Fruit fly (Drosophila melanogaster) whole organism, embryonic: ENCODE measurements around the gene CG45002.

Source experiments
- Abd-B ChIP-seq: fragments of 200-800 bp; sonication (Bioruptor generic); optimal IDR thresholded peaks from 2 replicates; lab custom pipeline; 2018; ENCODE audit warnings: missing biosample characterization, mild to moderate bottlenecking, missing genetic modification characterization, moderate library complexity
- Atf-2 ChIP-seq: fragments of 200-800 bp; sonication (Bioruptor generic); optimal IDR thresholded peaks from 2 replicates; lab custom pipeline; 2016; ENCODE audit warnings: missing biosample characterization, missing genetic modification characterization
- Atf6 ChIP-seq: fragments of 200-800 bp; sonication (Bioruptor generic); IDR thresholded peaks from 2 replicates; pipeline ENCODE4 v1.3.6; 2022; ENCODE audit warnings: missing biosample characterization, missing genetic modification characterization
- B-H1 ChIP-seq: fragments of 200-800 bp; sonication (Bioruptor generic); IDR thresholded peaks from 3 replicates; pipeline ENCODE4 v1.3.6; 2022; ENCODE audit warnings: missing biosample characterization, missing genetic modification characterization
- CG10366 ChIP-seq: fragments of 200-800 bp; sonication (Bioruptor generic); IDR thresholded peaks from 2 replicates; pipeline ENCODE4 v1.3.6; 2022; ENCODE audit warnings: missing biosample characterization, missing genetic modification characterization
- CG10462 ChIP-seq: fragments of 200-800 bp; sonication (Bioruptor generic); optimal IDR thresholded peaks from 2 replicates; lab custom pipeline; 2016; ENCODE audit warnings: missing biosample characterization, missing genetic modification characterization
- CG10654 ChIP-seq: fragments of 200-800 bp; sonication (Bioruptor generic); optimal IDR thresholded peaks from 2 replicates; lab custom pipeline; 2016; ENCODE audit warnings: missing biosample characterization, missing genetic modification characterization
- CG13424 ChIP-seq: fragments of 200-800 bp; sonication (Bioruptor generic); optimal IDR thresholded peaks from 2 replicates; lab custom pipeline; 2019; ENCODE audit warnings: missing biosample characterization, mild to moderate bottlenecking, missing genetic modification characterization, moderate library complexity
- CG13624 ChIP-seq: fragments of 200-800 bp; sonication (Bioruptor generic); optimal IDR thresholded peaks from 2 replicates; lab custom pipeline; 2016; ENCODE audit warnings: missing biosample characterization, missing genetic modification characterization
- CG14441 ChIP-seq: fragments of 200-800 bp; sonication (Bioruptor generic); IDR thresholded peaks from 2 replicates; pipeline ENCODE4 v1.3.6; 2022; ENCODE audit warnings: missing biosample characterization, missing genetic modification characterization
- CG14667 ChIP-seq: fragments of 200-800 bp; sonication (Bioruptor generic); IDR thresholded peaks from 2 replicates; pipeline ENCODE4 v1.3.6; 2022; ENCODE audit warnings: missing biosample characterization, missing genetic modification characterization
- CG15011 ChIP-seq: fragments of 200-800 bp; sonication (Bioruptor generic); optimal IDR thresholded peaks from 3 replicates; lab custom pipeline; 2018; ENCODE audit warnings: missing biosample characterization, mild to moderate bottlenecking, missing genetic modification characterization
- CG17612 ChIP-seq: fragments of 200-800 bp; sonication (Bioruptor generic); IDR thresholded peaks from 2 replicates; pipeline ENCODE4 v1.3.6; 2022; ENCODE audit warnings: missing biosample characterization, missing genetic modification characterization
- CG3163 ChIP-seq: fragments of 200-800 bp; sonication (Bioruptor generic); optimal IDR thresholded peaks from 3 replicates; lab custom pipeline; 2016; ENCODE audit warnings: missing biosample characterization, missing genetic modification characterization
- CG32532 ChIP-seq: fragments of 200-800 bp; sonication (Bioruptor generic); IDR thresholded peaks from 2 replicates; pipeline ENCODE4 v1.3.6; 2022; ENCODE audit warnings: missing biosample characterization, missing genetic modification characterization
- CG43689 ChIP-seq: fragments of 200-800 bp; sonication (Bioruptor generic); IDR thresholded peaks from 2 replicates; pipeline ENCODE4 v1.3.6; 2022; ENCODE audit warnings: missing biosample characterization, missing genetic modification characterization
- CG5245 ChIP-seq: fragments of 200-800 bp; sonication (Bioruptor generic); optimal IDR thresholded peaks from 3 replicates; lab custom pipeline; 2016; ENCODE audit warnings: missing biosample characterization, missing genetic modification characterization
- CG6272 ChIP-seq: fragments of 200-800 bp; sonication (Bioruptor generic); IDR thresholded peaks from 2 replicates; pipeline ENCODE4 v1.3.6; 2022; ENCODE audit warnings: missing biosample characterization, missing genetic modification characterization
- CG6765 ChIP-seq: fragments of 200-800 bp; sonication (Bioruptor generic); optimal IDR thresholded peaks from 3 replicates; lab custom pipeline; 2017; ENCODE audit warnings: missing biosample characterization, mild to moderate bottlenecking, missing genetic modification characterization
- CG7556 ChIP-seq: fragments of 200-800 bp; sonication (Bioruptor generic); optimal IDR thresholded peaks from 2 replicates; lab custom pipeline; 2017; ENCODE audit warnings: missing biosample characterization, mild to moderate bottlenecking, missing genetic modification characterization
- CG8089 ChIP-seq: fragments of 200-800 bp; sonication (Bioruptor generic); optimal IDR thresholded peaks from 3 replicates; lab custom pipeline; 2016; ENCODE audit warnings: missing biosample characterization, missing genetic modification characterization
- CG8924 ChIP-seq: fragments of 200-800 bp; optimal IDR thresholded peaks from 3 replicates; lab custom pipeline; 2019; ENCODE audit warnings: missing biosample characterization, mild to moderate bottlenecking, missing genetic modification characterization, moderate library complexity
- CTCF ChIP-seq: fragments of 200-800 bp; sonication (Bioruptor generic); optimal IDR thresholded peaks from 2 replicates; lab custom pipeline; 2017; ENCODE audit warnings: missing biosample characterization, mild to moderate bottlenecking, missing genetic modification characterization, moderate library complexity
- Dad ChIP-seq: fragments of 200-800 bp; sonication (Bioruptor generic); optimal IDR thresholded peaks from 3 replicates; lab custom pipeline; 2016; ENCODE audit warnings: missing biosample characterization, missing genetic modification characterization
- Eip74EF ChIP-seq, 2 experiments: fragments of 200-800 bp in 1 of 2; fragments of >200 bp in 1 of 2; sonication (Bioruptor generic) in 1 of 2; optimal IDR thresholded peaks; 2 replicates each; lab custom pipeline; 2017 to 2019; ENCODE audit warnings: missing biosample characterization in 2 of 2, missing genetic modification characterization in 2 of 2, mild to moderate bottlenecking in 1 of 2, moderate library complexity in 1 of 2
- Ets97D ChIP-seq: fragments of 200-800 bp; sonication (Bioruptor generic); optimal IDR thresholded peaks from 3 replicates; lab custom pipeline; 2016; ENCODE audit warnings: missing biosample characterization, missing genetic modification characterization
- GATAe ChIP-seq: fragments of 200-800 bp; sonication (Bioruptor generic); conservative IDR thresholded peaks from 2 replicates; pipeline ENCODE4 v1.3.6; 2022; ENCODE audit warnings: missing biosample characterization, missing genetic modification characterization
- HLHmδ ChIP-seq: fragments of 200-800 bp; sonication (Bioruptor generic); optimal IDR thresholded peaks from 2 replicates; lab custom pipeline; 2018; ENCODE audit warnings: missing biosample characterization, mild to moderate bottlenecking, missing genetic modification characterization, moderate library complexity
- Pdp1 ChIP-seq, 2 experiments: fragments of 200-800 bp; sonication (Bioruptor generic); optimal IDR thresholded peaks; 3 replicates each; lab custom pipeline; 2016; ENCODE audit warnings: missing biosample characterization in 2 of 2, missing genetic modification characterization in 2 of 2, mild to moderate bottlenecking in 1 of 2, moderate library complexity in 1 of 2
- Trl ChIP-seq, 3 experiments: fragments of >200 bp in 2 of 3; fragments of 200-800 bp in 1 of 3; sonication (Bioruptor generic) in 1 of 3; optimal IDR thresholded peaks; 2 replicates in 1 of 3; 3 replicates in 2 of 3; lab custom pipeline; 2016 to 2017; ENCODE audit warnings: missing biosample characterization in 1 of 3, missing genetic modification characterization in 1 of 3
- Usf ChIP-seq: fragments of 200-800 bp; sonication (Bioruptor generic); optimal IDR thresholded peaks from 2 replicates; lab custom pipeline; 2017; ENCODE audit warnings: missing genotype, missing biosample characterization, missing genetic modification characterization
- Vsx1 ChIP-seq: fragments of 200-800 bp; sonication (Bioruptor generic); optimal IDR thresholded peaks from 2 replicates; lab custom pipeline; 2017; ENCODE audit warnings: missing biosample characterization, mild to moderate bottlenecking, missing genetic modification characterization, missing genetic modification reagents
- Xbp1 ChIP-seq: fragments of 200-800 bp; sonication (Bioruptor generic); optimal IDR thresholded peaks from 3 replicates; lab custom pipeline; 2016; ENCODE audit warnings: missing biosample characterization, mild to moderate bottlenecking, missing genetic modification characterization
- cg ChIP-seq: fragments of 200-800 bp; sonication (Bioruptor generic); optimal IDR thresholded peaks from 3 replicates; lab custom pipeline; 2019; ENCODE audit warnings: missing biosample characterization, mild to moderate bottlenecking, missing genetic modification characterization, moderate library complexity
- da ChIP-seq: fragments of 200-800 bp; sonication (Bioruptor generic); optimal IDR thresholded peaks from 2 replicates; lab custom pipeline; 2016; ENCODE audit warnings: missing biosample characterization, missing genetic modification characterization
- eyg ChIP-seq: fragments of 200-800 bp; sonication (Bioruptor generic); optimal IDR thresholded peaks from 3 replicates; lab custom pipeline; 2016; ENCODE audit warnings: missing biosample characterization, missing genetic modification characterization
- gcm ChIP-seq: fragments of 200-800 bp; sonication (Bioruptor generic); optimal IDR thresholded peaks from 2 replicates; lab custom pipeline; 2019; ENCODE audit warnings: missing biosample characterization, mild to moderate bottlenecking, missing genetic modification characterization, moderate library complexity
- gsb ChIP-seq: fragments of 200-800 bp; sonication (Bioruptor generic); IDR thresholded peaks from 2 replicates; pipeline ENCODE4 v1.3.6; 2022; ENCODE audit warnings: missing biosample characterization, missing genetic modification characterization
- gt ChIP-seq: fragments of 200-800 bp; sonication (Bioruptor generic); IDR thresholded peaks from 2 replicates; pipeline ENCODE4 v1.3.6; 2022; ENCODE audit warnings: missing biosample characterization, missing genetic modification characterization
- odd ChIP-seq: fragments of 200-800 bp; sonication (Bioruptor generic); optimal IDR thresholded peaks from 2 replicates; lab custom pipeline; 2017; ENCODE audit warnings: missing biosample characterization, mild to moderate bottlenecking, missing genetic modification characterization
- p53 ChIP-seq: fragments of 200-800 bp; sonication (Bioruptor generic); optimal IDR thresholded peaks from 2 replicates; lab custom pipeline; 2016; ENCODE audit warnings: missing biosample characterization, missing genetic modification characterization
- row ChIP-seq: fragments of 200-800 bp; sonication (Bioruptor generic); IDR thresholded peaks from 3 replicates; pipeline ENCODE4 v1.3.6; 2022; ENCODE audit warnings: missing biosample characterization, missing genetic modification characterization
- sc ChIP-seq, 3 experiments: fragments of >200 bp in 2 of 3; fragments of 200-800 bp in 1 of 3; sonication (Bioruptor generic) in 1 of 3; optimal IDR thresholded peaks; 2 replicates in 2 of 3; 3 replicates in 1 of 3; lab custom pipeline; 2017; ENCODE audit warnings: mild to moderate bottlenecking in 1 of 3, missing biosample characterization in 1 of 3, missing genetic modification characterization in 1 of 3, missing genetic modification reagents in 1 of 3
- sens ChIP-seq: fragments of 200-800 bp; sonication (Bioruptor generic); peaks from one replicate; lab custom pipeline; 2016; ENCODE audit warnings: missing biosample characterization, missing genetic modification characterization
- sob ChIP-seq: fragments of 200-800 bp; sonication (Bioruptor generic); IDR thresholded peaks from 2 replicates; pipeline ENCODE4 v1.3.6; 2022; ENCODE audit warnings: missing biosample characterization, missing genetic modification characterization
- tll ChIP-seq, 2 experiments: fragments of 200-800 bp in 1 of 2; fragments of >200 bp in 1 of 2; sonication (Bioruptor generic) in 1 of 2; optimal IDR thresholded peaks; 2 replicates each; lab custom pipeline; 2017 to 2019; ENCODE audit warnings: missing biosample characterization in 2 of 2, missing genetic modification characterization in 2 of 2, mild to moderate bottlenecking in 1 of 2, moderate library complexity in 1 of 2
- ttk ChIP-seq: fragments of 200-800 bp; sonication (Bioruptor generic); IDR thresholded peaks from 2 replicates; pipeline ENCODE4 v2.1.2; 2022; ENCODE audit warnings: missing biosample characterization, missing genetic modification characterization
- tup ChIP-seq: fragments of 200-800 bp; sonication (Bioruptor generic); optimal IDR thresholded peaks from 2 replicates; lab custom pipeline; 2016; ENCODE audit warnings: missing biosample characterization, mild to moderate bottlenecking, missing genetic modification characterization, moderate library complexity
- twi ChIP-seq: fragments of 200-800 bp; optimal IDR thresholded peaks from 2 replicates; lab custom pipeline; 2019; ENCODE audit warnings: missing biosample characterization, mild to moderate bottlenecking, missing genetic modification characterization, moderate library complexity
- unpg ChIP-seq: fragments of 200-800 bp; sonication (Bioruptor generic); optimal IDR thresholded peaks from 3 replicates; lab custom pipeline; 2018; ENCODE audit warnings: missing biosample characterization, mild to moderate bottlenecking, missing genetic modification characterization, moderate library complexity

The CG45002 gene

DNA sequence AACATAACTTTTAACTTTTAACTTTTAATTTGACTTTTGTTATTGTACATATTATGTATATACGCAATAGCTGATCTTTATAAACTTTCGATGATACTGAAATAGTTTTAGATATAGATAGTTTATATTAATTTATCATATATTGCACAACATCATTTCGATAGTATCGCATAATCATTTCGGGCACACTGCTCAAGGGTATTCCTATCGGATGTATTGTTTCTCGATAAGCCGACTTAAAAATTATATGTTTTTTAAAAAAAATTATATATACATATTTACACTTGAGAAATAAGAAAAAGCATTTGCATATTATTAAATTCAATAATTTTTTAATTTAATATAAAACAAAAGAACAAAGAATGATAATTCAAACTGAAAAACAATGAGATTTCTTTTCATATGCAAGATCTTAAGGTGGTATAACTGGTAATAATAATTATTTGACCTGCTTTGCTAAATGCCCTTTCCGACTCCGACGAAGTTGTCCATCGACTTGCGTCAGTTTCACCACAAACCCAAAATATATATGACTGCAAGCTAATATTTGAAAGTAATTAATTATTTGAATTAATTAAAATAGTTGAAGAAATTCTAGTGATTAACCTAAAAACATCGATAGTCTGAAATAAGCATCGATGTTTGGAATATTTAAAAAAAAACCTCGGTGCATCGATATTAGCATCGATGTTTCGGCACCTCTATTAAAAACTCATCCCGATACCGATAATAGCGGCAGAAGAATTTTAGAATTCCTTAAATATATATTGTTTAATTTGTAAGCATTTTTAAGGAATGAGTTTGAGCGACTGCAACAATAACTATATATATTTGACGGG lies 11.8 kb upstream of the CG45002 start, which contains the start of gene CG4949 (continued):
- TF ChIP-seq CG14667 (GFP tag; lab: Robert Waterston, UW) (no peak), CG14441 (GFP tag; lab: Robert Waterston, UW) (no peak), B-H1 (GFP tag; lab: Robert Waterston, UW) (no peak), CG17612 (GFP tag; lab: Robert Waterston, UW) (no peak), row (peak; percentile 68), GATAe (GFP tag; lab: Robert Waterston, UW) (no peak), CG10654 (no peak), Vsx1 (GFP tag; lab: Kevin White, UChicago) (no peak), Xbp1 (GFP tag; lab: Kevin White, UChicago) (peak; percentile 3), sob (GFP tag; lab: Robert Waterston, UW) (no peak), Trl (optimal IDR thresholded peaks at IDR 0.05; lab: Kevin White, UChicago) (no peak), Trl (GFP tag; optimal IDR thresholded peaks at IDR 0.05; lab: Kevin White, UChicago) (no peak), CG5245 (GFP tag; lab: Kevin White, UChicago) (no peak), odd (GFP tag; lab: Kevin White, UChicago) (no peak), CG7556 (GFP tag; lab: Kevin White, UChicago) (no peak), Atf6 (GFP tag; lab: Robert Waterston, UW) (no peak), CG8924 (tag; lab: Kevin White, UChicago) (peak; percentile 14), CTCF (GFP tag; lab: Kevin White, UChicago) (no peak), CG43689 (GFP tag; lab: Robert Waterston, UW) (no peak), CG13424 (tag; lab: Kevin White, UChicago) (peak; percentile 14), CG13624 (no peak), unpg (GFP tag; lab: Kevin White, UChicago) (no peak), HLHmδ (no peak), CG32532 (GFP tag; lab: Robert Waterston, UW) (peak; percentile 26; the same call in 1 of the 2 replicates), sc (optimal IDR thresholded peaks at IDR 0.05; lab: Kevin White, UChicago) (no peak), sc (GFP tag; optimal IDR thresholded peaks at IDR 0.05; lab: Kevin White, UChicago) (no peak), CG6272 (GFP tag; lab: Robert Waterston, UW) (no peak), CG10462 (GFP tag; lab: Kevin White, UChicago) (no peak), Usf (GFP tag; lab: Kevin White, UChicago) (no peak), tll (GFP tag; optimal IDR thresholded peaks at IDR 0.05; lab: Kevin White, UChicago) (no peak), Pdp1 (GFP tag; optimal IDR thresholded peaks at IDR 0.05; lab: Kevin White, UChicago) (peak in 1 of 2 experiments; percentile 46), eyg (GFP tag; lab: Kevin White, UChicago) (no peak), twi (tag; lab: Kevin White, UChicago) (no peak), Dad (GFP tag; lab: Kevin White, UChicago) (no peak), gt (GFP tag; lab: Robert Waterston, UW) (no peak), gsb (GFP tag; lab: Robert Waterston, UW) (no peak), Abd-B (GFP tag; lab: Kevin White, UChicago) (no peak), CG3163 (GFP tag; lab: Kevin White, UChicago) (no peak), Atf-2 (GFP tag; lab: Kevin White, UChicago) (no peak), p53 (GFP tag; lab: Kevin White, UChicago) (no peak), ttk (no peak), gcm (GFP tag; lab: Kevin White, UChicago) (no peak), CG10366 (GFP tag; lab: Robert Waterston, UW) (no peak), da (GFP tag; lab: Kevin White, UChicago) (no peak), cg (GFP tag; lab: Kevin White, UChicago) (no peak), sens (GFP tag; lab: Kevin White, UChicago) (peak; percentile 60), Eip74EF (GFP tag; optimal IDR thresholded peaks at IDR 0.05; lab: Kevin White, UChicago) (no peak), CG15011 (GFP tag; lab: Kevin White, UChicago) (no peak), Ets97D (GFP tag; lab: Kevin White, UChicago) (no peak), CG6765 (GFP tag; lab: Kevin White, UChicago) (no peak), CG8089 (GFP tag; lab: Kevin White, UChicago) (no peak), tup (GFP tag; lab: Kevin White, UChicago) (no peak)
